ENCODE assay signal across 1 worm cellular context in genomic region chrX:13974448-13975071, ce11.
TF ChIP-seq lines count a peak whose summit lies in the region.

No protein-coding gene starts in this region.

TF ChIP-seq in whole organism, L4 larva, 104 proteins besides CTCF, POLR2A, EP300 and RAD21 (continued from another document):
- TF ChIP-seq F49E8.2 (tag; optimal IDR thresholded peaks at IDR 0.05; lab: Kevin White, UChicago; ENCODE audit: borderline replicate concordance) (no peak), ztf-11 (tag; optimal IDR thresholded peaks at IDR 0.05; lab: Kevin White, UChicago) (no peak), attf-4 (tag; optimal IDR thresholded peaks at IDR 0.05; lab: Kevin White, UChicago) (no peak), ama-1 (optimal IDR thresholded peaks at IDR 0.05; lab: Kevin White, UChicago) (no peak), Y5F2A.4 (GFP tag; optimal IDR thresholded peaks at IDR 0.05; lab: Kevin White, UChicago) (no peak), saeg-2 (GFP tag; IDR thresholded peaks at IDR 0.05; lab: Robert Waterston, UW) (0 out of 2 replicates have a peak, but pooled peaks have one; percentile 41), nhr-48 (tag; optimal IDR thresholded peaks at IDR 0.05; lab: Kevin White, UChicago) (peak; percentile 85), zag-1 (tag; optimal IDR thresholded peaks at IDR 0.05; lab: Kevin White, UChicago) (no peak), gei-8 (GFP tag; optimal IDR thresholded peaks at IDR 0.05; lab: Kevin White, UChicago) (no peak), F26F4.8 (GFP tag; conservative IDR thresholded peaks at IDR 0.05; lab: Robert Waterston, UW) (no peak), duxl-1 (tag; optimal IDR thresholded peaks at IDR 0.05; lab: Kevin White, UChicago; ENCODE audit: poor library complexity) (no peak), lin-15B (tag; optimal IDR thresholded peaks at IDR 0.05; lab: Kevin White, UChicago) (no peak), cey-2 (tag; optimal IDR thresholded peaks at IDR 0.05; lab: Kevin White, UChicago; ENCODE audit: borderline replicate concordance, insufficient read depth) (no peak), ces-1 (GFP tag; optimal IDR thresholded peaks at IDR 0.05; lab: Kevin White, UChicago) (no peak), ceh-62 (tag; optimal IDR thresholded peaks at IDR 0.05; lab: Kevin White, UChicago) (no peak), ctbp-1 (GFP tag; IDR thresholded peaks at IDR 0.05; lab: Robert Waterston, UW) (peak; percentile 47; the same call in 1 of the 2 replicates), tra-1 (GFP tag; IDR thresholded peaks at IDR 0.05; lab: Robert Waterston, UW) (peak; percentile 33; the same call in 1 of the 2 replicates), lsy-2 (tag; optimal IDR thresholded peaks at IDR 0.05; lab: Kevin White, UChicago) (peak in 1 of 2 experiments; percentile 15), spr-3 (GFP tag; optimal IDR thresholded peaks at IDR 0.05; lab: Kevin White, UChicago) (no peak), hlh-30 (tag; optimal IDR thresholded peaks at IDR 0.05; lab: Kevin White, UChicago; ENCODE audit: insufficient read depth) (peak; percentile 37), nhr-237 (tag; optimal IDR thresholded peaks at IDR 0.05; lab: Kevin White, UChicago) (no peak), hlh-11 (tag; optimal IDR thresholded peaks at IDR 0.05; lab: Kevin White, UChicago) (peak; percentile 68)
TF ChIP-seq in whole organism, L4 larva: peak in this region for 18.
